Fruit fly (Drosophila melanogaster): ENCODE results near the gene CG6040.

DNA sequence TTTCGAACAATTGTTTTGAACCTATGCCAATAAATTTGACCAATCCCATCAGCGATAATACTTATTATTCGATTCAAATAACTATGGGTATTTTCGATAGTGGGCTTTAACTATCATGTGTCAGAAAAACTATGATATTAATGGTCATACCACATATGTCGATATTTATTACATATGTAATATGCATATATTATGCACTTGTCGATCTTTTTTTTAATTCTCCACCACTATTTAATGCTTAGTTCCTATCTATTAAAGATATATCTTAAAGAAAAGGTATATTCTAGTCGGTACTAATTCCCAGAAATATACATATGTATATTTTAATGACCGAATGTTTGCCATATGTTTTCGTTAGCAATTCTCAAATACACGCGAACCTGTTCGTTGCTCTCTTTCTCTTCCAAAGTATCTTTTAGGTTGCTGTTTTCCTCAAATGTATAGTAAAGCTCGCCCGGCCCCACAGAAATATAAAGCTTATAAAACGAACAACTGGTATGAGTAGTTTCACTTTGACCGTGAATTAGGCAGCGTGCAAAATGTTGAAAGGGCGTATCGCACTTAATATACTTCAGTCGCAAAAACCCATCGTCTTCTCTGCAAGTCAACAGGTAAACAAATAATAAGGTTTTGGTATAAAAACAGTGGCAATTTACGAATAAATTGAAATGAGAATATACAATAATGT is 35.5 kb downstream of the CG6040 start, which contains the start of gene Cyp12a5:
- TF ChIP-seq CG12605 (GFP tag; IDR thresholded peaks at IDR 0.05) (no peak), CG10348 (GFP tag; IDR thresholded peaks at IDR 0.05) (no peak)
